Worm (Caenorhabditis elegans): ENCODE measurements around the gene zyg-12.

DNA sequence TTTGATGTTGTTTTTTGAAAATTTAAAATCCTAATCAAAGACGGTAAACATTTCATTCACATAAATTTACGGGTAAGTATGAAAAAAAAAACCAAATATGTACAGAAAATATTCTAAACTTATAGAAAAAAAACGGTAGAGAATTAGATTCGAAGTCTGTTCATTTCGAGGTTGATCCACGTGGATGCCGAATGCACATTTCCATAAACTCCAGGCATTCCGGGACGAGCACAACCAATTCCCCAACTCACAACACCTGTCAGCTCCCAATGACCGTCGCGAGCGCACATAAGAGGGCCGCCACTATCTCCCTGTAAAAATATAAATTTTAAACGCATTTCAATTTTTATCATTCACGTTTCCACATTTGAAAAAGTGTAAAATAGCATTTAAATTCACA lies 1.6 kb upstream of the zyg-12 start:
- TF ChIP-seq ttx-3 (tag; optimal IDR thresholded peaks at IDR 0.05) (no peak), ama-1 (optimal IDR thresholded peaks at IDR 0.05) (no peak), nfya-1 (tag; optimal IDR thresholded peaks at IDR 0.05) (no peak), pqm-1 (tag; optimal IDR thresholded peaks at IDR 0.05) (no peak), fkh-10 (GFP tag; optimal IDR thresholded peaks at IDR 0.05) (no peak), pha-4 (tag; optimal IDR thresholded peaks at IDR 0.05) (no peak), madf-2 (tag; optimal IDR thresholded peaks at IDR 0.05) (no peak), pag-3 (tag; optimal IDR thresholded peaks at IDR 0.05; ENCODE audit: borderline replicate concordance) (no peak), ztf-16 (tag; optimal IDR thresholded peaks at IDR 0.05) (no peak)
